Fruit fly (Drosophila melanogaster) whole organism, prepupa: ENCODE results near the gene CG7789.
A peak's percentile ranks its signal among the peaks of the same experiment; 100 is the strongest.

Experiments
- CG32006 ChIP-seq: fragments of 200-800 bp; sonication (Bioruptor generic); optimal IDR thresholded peaks from 3 replicates; lab custom pipeline; 2017; ENCODE audit warnings: missing biosample characterization, mild to moderate bottlenecking, missing genetic modification characterization
- CG3919 ChIP-seq: fragments of 200-800 bp; sonication (Bioruptor generic); optimal IDR thresholded peaks from 3 replicates; lab custom pipeline; 2016; ENCODE audit warnings: missing biosample characterization, missing genetic modification characterization
- CG6854 ChIP-seq: fragments of 200-800 bp; sonication (Bioruptor generic); optimal IDR thresholded peaks from 2 replicates; lab custom pipeline; 2017; ENCODE audit warnings: missing biosample characterization, mild to moderate bottlenecking, missing genetic modification characterization
- Eip78C ChIP-seq: fragments of 200-800 bp; sonication (Bioruptor generic); peaks from one replicate; lab custom pipeline; 2016; ENCODE audit warnings: missing biosample characterization, missing genetic modification characterization
- Gug ChIP-seq: fragments of 200-800 bp; sonication (Bioruptor generic); IDR thresholded peaks from 2 replicates; pipeline ENCODE4 v1.3.6; 2022; ENCODE audit warnings: missing biosample characterization, missing genetic modification characterization
- OdsH ChIP-seq: fragments of 200-800 bp; sonication (Bioruptor generic); optimal IDR thresholded peaks from 3 replicates; lab custom pipeline; 2016; ENCODE audit warnings: missing biosample characterization, missing genetic modification characterization
- Sox14 ChIP-seq: fragments of 200-800 bp; sonication (Bioruptor generic); optimal IDR thresholded peaks from 3 replicates; lab custom pipeline; 2016; ENCODE audit warnings: missing biosample characterization, missing genetic modification characterization
- dac ChIP-seq: fragments of 200-800 bp; sonication (Bioruptor generic); optimal IDR thresholded peaks from 2 replicates; lab custom pipeline; 2017; ENCODE audit warnings: missing biosample characterization, mild to moderate bottlenecking, missing genetic modification characterization
- esn ChIP-seq: fragments of 200-800 bp; sonication (Bioruptor generic); optimal IDR thresholded peaks from 2 replicates; lab custom pipeline; 2016; ENCODE audit warnings: missing biosample characterization, mild to moderate bottlenecking, missing genetic modification characterization, moderate library complexity
- ss ChIP-seq, 2 experiments: fragments of 200-800 bp; sonication (Bioruptor generic); optimal IDR thresholded peaks; 2 replicates in 1 of 2; 3 replicates in 1 of 2; lab custom pipeline; 2017 to 2018; ENCODE audit warnings: mild to moderate bottlenecking in 2 of 2, missing biosample characterization in 2 of 2, missing genetic modification characterization in 2 of 2, moderate library complexity in 1 of 2

- TF ChIP-seq Eip78C (GFP tag; lab: Kevin White, UChicago) = peak; percentile 6
- TF ChIP-seq Gug (GFP tag; lab: Robert Waterston, UW) = no peak
- TF ChIP-seq Sox14 (GFP tag; lab: Kevin White, UChicago) = peak; percentile 13
- TF ChIP-seq esn (GFP tag; lab: Kevin White, UChicago) = no peak
- no peak for TF ChIP-seq dac
- no peak for TF ChIP-seq CG3919 (GFP tag; lab: Kevin White, UChicago)
- peak in 1 of 2 experiments; percentile 19 for TF ChIP-seq ss (GFP tag; optimal IDR thresholded peaks at IDR 0.05; lab: Kevin White, UChicago)
- TF ChIP-seq OdsH (GFP tag; lab: Kevin White, UChicago) = no peak
- TF ChIP-seq CG6854 (GFP tag; lab: Kevin White, UChicago) = no peak
- no peak for TF ChIP-seq CG32006 (GFP tag; lab: Kevin White, UChicago)
Measured at dm6 chr3R:29780402-29781029, 22.5 kb upstream of the CG7789 start, which contains the start of gene fig.
